Worm (Caenorhabditis elegans) whole organism, L2 larva: ENCODE data around the gene nstp-10.

Source experiments
- C34F6.9 ChIP-seq: fragments of 150-350 bp; optimal IDR thresholded peaks from 2 replicates; lab custom pipeline; 2014; ENCODE audit warnings: missing biosample characterization, missing genetic modification characterization
- F13H6.1 ChIP-seq: sonication (generic microtip); optimal IDR thresholded peaks from 2 replicates; lab custom pipeline; 2016; ENCODE audit warnings: missing genetic modification characterization, missing compliant biosample characterization
- R02D3.7 ChIP-seq: fragments of 150-350 bp; optimal IDR thresholded peaks from 2 replicates; lab custom pipeline; 2014; ENCODE audit warnings: missing biosample characterization, missing genetic modification characterization
- Y55F3AM.14 ChIP-seq: fragments of 200-800 bp; sonication (Bioruptor generic); optimal IDR thresholded peaks from 2 replicates; lab custom pipeline; 2018; ENCODE audit warnings: mild to moderate bottlenecking, missing genetic modification characterization, missing compliant biosample characterization
- ZK546.5 ChIP-seq: sonication (generic microtip); optimal IDR thresholded peaks from 2 replicates; lab custom pipeline; 2017; ENCODE audit warnings: missing biosample characterization, missing genetic modification characterization
- alr-1 ChIP-seq: fragments of 150-350 bp; optimal IDR thresholded peaks from 2 replicates; lab custom pipeline; 2014; ENCODE audit warnings: missing biosample characterization, missing genetic modification characterization
- aly-2 ChIP-seq: fragments of 150-350 bp; optimal IDR thresholded peaks from 2 replicates; lab custom pipeline; 2014; ENCODE audit warnings: missing biosample characterization, missing genetic modification characterization
- ceh-16 ChIP-seq: fragments of 150-350 bp; optimal IDR thresholded peaks from 2 replicates; lab custom pipeline; 2014; ENCODE audit warnings: missing biosample characterization, missing genetic modification characterization
- ceh-82 ChIP-seq: fragments of 150-350 bp; optimal IDR thresholded peaks from 2 replicates; lab custom pipeline; 2014; ENCODE audit warnings: missing biosample characterization, missing genetic modification characterization
- crh-2 ChIP-seq: sonication (generic microtip); optimal IDR thresholded peaks from 2 replicates; lab custom pipeline; 2017; ENCODE audit warnings: missing biosample characterization, missing genetic modification characterization
- dmd-4 ChIP-seq: sonication (generic microtip); optimal IDR thresholded peaks from 2 replicates; lab custom pipeline; 2017; ENCODE audit warnings: missing biosample characterization, missing genetic modification characterization
- egl-27 ChIP-seq: sonication (generic microtip); optimal IDR thresholded peaks from 3 replicates; lab custom pipeline; 2017; ENCODE audit warnings: missing biosample characterization, missing genetic modification reagents, missing genetic modification characterization
- elt-1 ChIP-seq: fragments of 150-350 bp; optimal IDR thresholded peaks from 2 replicates; lab custom pipeline; 2014; ENCODE audit warnings: missing biosample characterization, missing genetic modification characterization
- elt-3 ChIP-seq: sonication (generic microtip); optimal IDR thresholded peaks from 2 replicates; lab custom pipeline; 2017; ENCODE audit warnings: missing biosample characterization, missing genetic modification characterization
- fos-1 ChIP-seq: fragments of 150-350 bp; optimal IDR thresholded peaks from 2 replicates; lab custom pipeline; 2014; ENCODE audit warnings: missing biosample characterization, missing genetic modification characterization
- gmeb-1 ChIP-seq: fragments of 150-350 bp; optimal IDR thresholded peaks from 2 replicates; lab custom pipeline; 2014; ENCODE audit warnings: missing biosample characterization, missing genetic modification characterization
- lin-11 ChIP-seq: fragments of 150-350 bp; sonication (generic microtip); optimal IDR thresholded peaks from 2 replicates; lab custom pipeline; 2014; ENCODE audit warnings: missing biosample characterization, missing genetic modification characterization, inconsistent platforms, mixed read lengths
- lin-13 ChIP-seq: fragments of 150-350 bp; optimal IDR thresholded peaks from 2 replicates; lab custom pipeline; 2014; ENCODE audit warnings: missing biosample characterization, missing genetic modification reagents, missing genetic modification characterization
- lsy-2 ChIP-seq, 2 experiments: fragments of 150-350 bp in 1 of 2; sonication (generic microtip) in 1 of 2; optimal IDR thresholded peaks; 2 replicates each; lab custom pipeline; 2014 to 2017; ENCODE audit warnings: missing biosample characterization in 2 of 2, missing genetic modification characterization in 2 of 2
- mab-5 ChIP-seq: fragments of 150-350 bp; optimal IDR thresholded peaks from 2 replicates; lab custom pipeline; 2014; ENCODE audit warnings: missing biosample characterization, missing genetic modification characterization
- mbf-1 ChIP-seq: sonication (generic microtip); optimal IDR thresholded peaks from 2 replicates; lab custom pipeline; 2017; ENCODE audit warnings: missing biosample characterization, missing genetic modification characterization
- mdl-1 ChIP-seq, 2 experiments: fragments of 150-350 bp in 1 of 2; sonication (generic microtip) in 1 of 2; optimal IDR thresholded peaks; 2 replicates each; lab custom pipeline; 2017; ENCODE audit warnings: missing biosample characterization in 2 of 2, missing genetic modification characterization in 2 of 2
- nhr-10 ChIP-seq: sonication (generic microtip); optimal IDR thresholded peaks from 2 replicates; lab custom pipeline; 2017; ENCODE audit warnings: missing biosample characterization, missing genetic modification characterization
- nhr-11 ChIP-seq: fragments of 150-350 bp; optimal IDR thresholded peaks from 2 replicates; lab custom pipeline; 2014; ENCODE audit warnings: missing biosample characterization, missing genetic modification characterization
- nhr-12 ChIP-seq: fragments of 150-350 bp; optimal IDR thresholded peaks from 2 replicates; lab custom pipeline; 2014; ENCODE audit warnings: missing biosample characterization, missing genetic modification characterization
- nhr-129 ChIP-seq: fragments of 150-350 bp; optimal IDR thresholded peaks from 2 replicates; lab custom pipeline; 2014; ENCODE audit warnings: missing biosample characterization, missing genetic modification characterization
- nhr-23 ChIP-seq: fragments of 150-350 bp; optimal IDR thresholded peaks from 2 replicates; lab custom pipeline; 2014; ENCODE audit warnings: missing biosample characterization, missing genetic modification reagents, missing genetic modification characterization
- nhr-237 ChIP-seq: fragments of 150-350 bp; optimal IDR thresholded peaks from 2 replicates; lab custom pipeline; 2014; ENCODE audit warnings: missing biosample characterization, missing genetic modification characterization
- nhr-25 ChIP-seq: fragments of 150-350 bp; sonication (generic microtip); optimal IDR thresholded peaks from 3 replicates; lab custom pipeline; 2014; ENCODE audit warnings: missing biosample characterization, missing genetic modification characterization
- nhr-6 ChIP-seq: fragments of 150-350 bp; optimal IDR thresholded peaks from 2 replicates; lab custom pipeline; 2014; ENCODE audit warnings: missing biosample characterization, missing genetic modification characterization
- nhr-77 ChIP-seq: fragments of 150-350 bp; optimal IDR thresholded peaks from 2 replicates; lab custom pipeline; 2014; ENCODE audit warnings: missing biosample characterization, missing genetic modification characterization
- peb-1 ChIP-seq: fragments of 150-350 bp; optimal IDR thresholded peaks from 2 replicates; lab custom pipeline; 2014; ENCODE audit warnings: missing biosample characterization, missing genetic modification characterization
- sem-4 ChIP-seq: fragments of 150-350 bp; optimal IDR thresholded peaks from 2 replicates; lab custom pipeline; 2014; ENCODE audit warnings: missing biosample characterization, missing genetic modification reagents, missing genetic modification characterization
- sma-3 ChIP-seq: sonication (generic microtip); optimal IDR thresholded peaks from 2 replicates; lab custom pipeline; 2016; ENCODE audit warnings: missing genetic modification reagents, missing genetic modification characterization, missing compliant biosample characterization
- sma-9 ChIP-seq, 2 experiments: fragments of 150-350 bp in 1 of 2; sonication (generic microtip) in 1 of 2; optimal IDR thresholded peaks; 2 replicates each; lab custom pipeline; 2014 to 2016; ENCODE audit warnings: missing genetic modification characterization in 2 of 2, mild to moderate bottlenecking in 1 of 2, missing biosample characterization in 1 of 2, missing compliant biosample characterization in 1 of 2, missing genetic modification reagents in 1 of 2, moderate library complexity in 1 of 2
- snpc-4 ChIP-seq: fragments of 150-350 bp; optimal IDR thresholded peaks from 2 replicates; lab custom pipeline; 2014; ENCODE audit warnings: missing biosample characterization, missing genetic modification characterization
- unc-39 ChIP-seq: fragments of 150-350 bp; optimal IDR thresholded peaks from 2 replicates; lab custom pipeline; 2014; ENCODE audit warnings: missing biosample characterization, missing genetic modification characterization
- unc-55 ChIP-seq: fragments of 150-350 bp; sonication (generic microtip); optimal IDR thresholded peaks from 3 replicates; lab custom pipeline; 2014; ENCODE audit warnings: missing biosample characterization, missing genetic modification reagents, missing genetic modification characterization
- zag-1 ChIP-seq: fragments of 150-350 bp; optimal IDR thresholded peaks from 2 replicates; lab custom pipeline; 2014; ENCODE audit warnings: missing biosample characterization, missing genetic modification characterization
- ztf-1 ChIP-seq: fragments of 200-800 bp; sonication (Bioruptor generic); conservative IDR thresholded peaks from 2 replicates; pipeline ENCODE4 v1.3.6; 2022; ENCODE audit warnings: missing genetic modification characterization, missing compliant biosample characterization
- ztf-4 ChIP-seq: fragments of 150-350 bp; optimal IDR thresholded peaks from 2 replicates; lab custom pipeline; 2014; ENCODE audit warnings: missing biosample characterization, missing genetic modification characterization

Gene nstp-10

ce11 chrV:9583323-9583644 is 33.6 kb upstream of the nstp-10 start, which contains the start of gene K09G1.1:
K09G1.1 (plus strand) TSS chrV:9583545.
- TF ChIP-seq ceh-16 (tag; lab: Kevin White, UChicago) = no peak
- no peak for TF ChIP-seq dmd-4 (tag; lab: Kevin White, UChicago)
- no peak for TF ChIP-seq C34F6.9 (tag; lab: Kevin White, UChicago)
- no peak for TF ChIP-seq fos-1 (tag; lab: Kevin White, UChicago)
- TF ChIP-seq snpc-4 = no peak
- no peak for TF ChIP-seq nhr-10 (tag; lab: Kevin White, UChicago)
- no peak for TF ChIP-seq nhr-129
- no peak for TF ChIP-seq egl-27 (tag; lab: Kevin White, UChicago)
- TF ChIP-seq peb-1 (tag; lab: Kevin White, UChicago) = no peak
- no peak for TF ChIP-seq lsy-2 (tag; optimal IDR thresholded peaks at IDR 0.05; lab: Kevin White, UChicago)
- TF ChIP-seq nhr-11 (tag; lab: Kevin White, UChicago) = no peak
- TF ChIP-seq, all 48 proteins: peak for 0

- TF ChIP-seq egl-27 (tag; lab: Kevin White, UChicago) = no peak
- TF ChIP-seq peb-1 (tag; lab: Kevin White, UChicago) = no peak
- no peak for TF ChIP-seq nhr-10 (tag; lab: Kevin White, UChicago)
- TF ChIP-seq nhr-11 (tag; lab: Kevin White, UChicago) = no peak
- no peak for TF ChIP-seq ztf-1
- TF ChIP-seq nhr-129 = peak; percentile 50
- no peak for TF ChIP-seq nhr-25 (tag; lab: Kevin White, UChicago)
- TF ChIP-seq F13H6.1 (tag; lab: Kevin White, UChicago) = peak; percentile 53
- TF ChIP-seq crh-2 (tag; lab: Kevin White, UChicago) = no peak
- TF ChIP-seq C34F6.9 (tag; lab: Kevin White, UChicago) = peak; percentile 45
- peak; percentile 16 for TF ChIP-seq mab-5 (tag; lab: Kevin White, UChicago)
- peak; percentile 40 for TF ChIP-seq lin-13
- TF ChIP-seq ZK546.5 = no peak
- TF ChIP-seq unc-55 (GFP tag; lab: Kevin White, UChicago) = no peak
- no peak for TF ChIP-seq sem-4 (tag; lab: Kevin White, UChicago)
- TF ChIP-seq ceh-16 (tag; lab: Kevin White, UChicago) = no peak
- TF ChIP-seq nhr-77 (tag; lab: Kevin White, UChicago) = no peak
- no peak for TF ChIP-seq Y55F3AM.14 (GFP tag; lab: Kevin White, UChicago)
- TF ChIP-seq lin-11 (tag; lab: Kevin White, UChicago) = peak; percentile 64
- peak; percentile 9 for TF ChIP-seq fos-1 (tag; lab: Kevin White, UChicago)
- no peak for TF ChIP-seq nhr-12 (tag; lab: Kevin White, UChicago)
- no peak for TF ChIP-seq nhr-6 (tag; lab: Kevin White, UChicago)
- TF ChIP-seq nhr-237 (tag; lab: Kevin White, UChicago) = no peak
- peak; percentile 60 for TF ChIP-seq gmeb-1 (tag; lab: Kevin White, UChicago)
- TF ChIP-seq sma-3 = peak; percentile 41
- TF ChIP-seq zag-1 (tag; lab: Kevin White, UChicago) = no peak
- peak; percentile 7 for TF ChIP-seq ztf-4 (tag; lab: Kevin White, UChicago)
- no peak for TF ChIP-seq mbf-1
- TF ChIP-seq dmd-4 (tag; lab: Kevin White, UChicago) = no peak
- no peak for TF ChIP-seq elt-1 (tag; lab: Kevin White, UChicago)
- no peak for TF ChIP-seq lsy-2 (tag; optimal IDR thresholded peaks at IDR 0.05; lab: Kevin White, UChicago)
- peak; percentile 30 for TF ChIP-seq sma-9 (GFP tag; optimal IDR thresholded peaks at IDR 0.05; lab: Kevin White, UChicago)
- no peak for TF ChIP-seq sma-9 (tag; optimal IDR thresholded peaks at IDR 0.05; lab: Kevin White, UChicago)
- no peak for TF ChIP-seq nhr-23
- TF ChIP-seq, all 48 proteins: peak for 11
Observed at ce11 chrV:9582594-9583322, 33.1 kb upstream of the nstp-10 start, which contains the start of gene rtfo-1. rtfo-1 (minus strand) TSS chrV:9582644.

DNA sequence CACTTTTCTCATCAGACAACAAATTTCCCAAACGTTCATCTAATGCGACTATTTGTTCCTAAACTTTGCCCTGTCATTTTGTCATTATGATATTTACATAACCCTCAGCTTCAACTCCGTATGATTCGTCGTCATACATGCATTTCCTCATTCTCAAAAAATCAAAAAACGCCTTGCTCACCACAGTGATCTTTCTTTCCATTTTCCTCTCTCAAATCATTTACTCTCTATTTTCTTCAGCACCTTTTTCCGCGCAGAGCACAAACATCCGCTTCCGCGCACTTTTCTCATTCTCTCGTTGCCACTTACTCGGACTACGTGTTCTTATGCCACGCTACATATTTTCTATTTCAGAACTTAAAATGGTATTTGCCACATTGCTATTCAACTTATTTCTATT is 27.4 kb upstream of the nstp-10 start, which contains the start of gene F25B3.2:
TSS of gene F25B3.2 (plus strand) at position 301 of the 400 bp plus-strand sequence.
- no peak for TF ChIP-seq unc-39 (tag; lab: Kevin White, UChicago)
- no peak for TF ChIP-seq dmd-4 (tag; lab: Kevin White, UChicago)
- no peak for TF ChIP-seq gmeb-1 (tag; lab: Kevin White, UChicago)
- no peak for TF ChIP-seq ztf-4 (tag; lab: Kevin White, UChicago)
- no peak for TF ChIP-seq elt-1 (tag; lab: Kevin White, UChicago)
- no peak for TF ChIP-seq aly-2
- no peak for TF ChIP-seq mab-5 (tag; lab: Kevin White, UChicago)
- no peak for TF ChIP-seq nhr-23
- TF ChIP-seq ceh-82 = no peak
- TF ChIP-seq R02D3.7 (tag; lab: Kevin White, UChicago) = no peak
- TF ChIP-seq elt-3 (tag; lab: Kevin White, UChicago) = no peak
- TF ChIP-seq nhr-129 = no peak
- TF ChIP-seq mdl-1 (tag; optimal IDR thresholded peaks at IDR 0.05; lab: Kevin White, UChicago) = no peak
- TF ChIP-seq nhr-6 (tag; lab: Kevin White, UChicago) = no peak
- TF ChIP-seq fos-1 (tag; lab: Kevin White, UChicago) = no peak
- TF ChIP-seq zag-1 (tag; lab: Kevin White, UChicago) = no peak
- TF ChIP-seq alr-1 (tag; lab: Kevin White, UChicago) = no peak
- no peak for TF ChIP-seq sma-9 (GFP tag; optimal IDR thresholded peaks at IDR 0.05; lab: Kevin White, UChicago)
- no peak for TF ChIP-seq sma-9 (tag; optimal IDR thresholded peaks at IDR 0.05; lab: Kevin White, UChicago)
- TF ChIP-seq, all 48 proteins: peak for 0
